Worm (Caenorhabditis elegans) whole organism, L4/young adult: ENCODE measurements around the gene F46E10.18.

Source experiments
- W03F9.2 ChIP-seq: fragments of 150-350 bp; optimal IDR thresholded peaks from 2 replicates; lab custom pipeline; 2014; ENCODE audit warnings: missing biosample characterization, missing genetic modification characterization
- dao-5 ChIP-seq: sonication (generic microtip); optimal IDR thresholded peaks from 2 replicates; lab custom pipeline; 2016; ENCODE audit warnings: missing genotype, missing genetic modification characterization, moderate library complexity, missing compliant biosample characterization
- him-1 ChIP-seq: sonication (generic microtip); optimal IDR thresholded peaks from 2 replicates; lab custom pipeline; 2016; ENCODE audit warnings: missing genotype, missing genetic modification reagents, missing genetic modification characterization, missing compliant biosample characterization

DNA sequence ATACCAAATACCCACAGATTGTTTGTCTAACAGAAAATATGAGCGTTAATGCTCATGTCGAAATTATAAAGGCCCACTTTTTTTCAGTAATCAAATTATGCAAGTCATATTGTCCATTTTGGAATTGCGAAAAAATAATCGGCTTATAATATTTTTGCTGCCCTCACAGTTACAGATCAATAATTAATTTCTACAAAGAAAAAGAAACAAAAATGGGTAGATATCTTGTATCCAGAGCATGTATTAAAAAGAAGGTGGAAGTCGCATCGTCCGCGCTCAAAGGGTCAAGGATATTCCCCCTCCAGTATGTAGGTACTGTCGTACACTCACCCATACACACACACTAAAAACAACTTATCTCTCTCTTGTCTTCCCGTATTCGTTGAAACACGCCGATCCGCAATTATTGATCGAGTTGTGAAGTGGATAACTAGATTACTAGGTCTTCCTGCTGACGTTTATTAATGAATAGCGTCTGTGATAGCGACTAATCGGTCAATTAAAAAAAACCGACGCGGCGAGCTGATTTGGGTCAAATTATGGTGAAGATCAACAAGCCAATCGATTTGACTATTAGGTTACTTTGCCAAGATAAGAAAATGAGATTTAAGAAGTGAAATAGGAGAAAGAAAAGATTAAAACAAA lies 6.9 kb upstream of the F46E10.18 start:
- no peak for TF ChIP-seq dao-5 (tag; lab: Kevin White, UChicago)
- no peak for TF ChIP-seq him-1 (tag; lab: Kevin White, UChicago)
- no peak for TF ChIP-seq W03F9.2 (tag; lab: Kevin White, UChicago)
